Fruit fly (Drosophila melanogaster) whole organism, embryonic: ENCODE data around the gene Rab3-GAP.

Experiments
- Antp ChIP-seq: fragments of 200-800 bp; sonication (Bioruptor generic); optimal IDR thresholded peaks from 3 replicates; lab custom pipeline; 2016; ENCODE audit warnings: missing biosample characterization, missing genetic modification characterization
- Bgb ChIP-seq: fragments of 200-800 bp; sonication (Bioruptor generic); IDR thresholded peaks from 2 replicates; pipeline ENCODE4 v1.3.6; 2022; ENCODE audit warnings: missing biosample characterization, missing genetic modification characterization; ENCODE audit not compliant: partially characterized antibody
- CG1024 ChIP-seq: fragments of 200-800 bp; sonication (Bioruptor generic); IDR thresholded peaks from 2 replicates; pipeline ENCODE4 v1.3.6; 2022; ENCODE audit warnings: missing biosample characterization, missing genetic modification characterization
- CG11085 ChIP-seq: fragments of 200-800 bp; sonication (Bioruptor generic); IDR thresholded peaks from 2 replicates; pipeline ENCODE4 v1.3.6; 2022; ENCODE audit warnings: missing biosample characterization, missing genetic modification characterization
- CG11695 ChIP-seq: fragments of 200-800 bp; sonication (Bioruptor generic); IDR thresholded peaks from 3 replicates; pipeline ENCODE4 v1.3.6; 2022; ENCODE audit warnings: missing biosample characterization, missing genetic modification characterization
- CG12744 ChIP-seq: fragments of 200-800 bp; sonication (Bioruptor generic); optimal IDR thresholded peaks from 2 replicates; lab custom pipeline; 2016; ENCODE audit warnings: missing biosample characterization, missing genetic modification characterization
- CG15479 ChIP-seq: fragments of 200-800 bp; sonication (Bioruptor generic); optimal IDR thresholded peaks from 3 replicates; lab custom pipeline; 2019; ENCODE audit warnings: missing biosample characterization, mild to moderate bottlenecking, missing genetic modification characterization, moderate library complexity
- CG15601 ChIP-seq: fragments of 200-800 bp; sonication (Bioruptor generic); optimal IDR thresholded peaks from 3 replicates; lab custom pipeline; 2019; ENCODE audit warnings: missing biosample characterization, mild to moderate bottlenecking, missing genetic modification characterization, moderate library complexity
- CG17186 ChIP-seq: fragments of 200-800 bp; sonication (Bioruptor generic); optimal IDR thresholded peaks from 3 replicates; lab custom pipeline; 2017; ENCODE audit warnings: missing biosample characterization, missing genetic modification reagents, missing genetic modification characterization
- CG17359 ChIP-seq: fragments of 200-800 bp; sonication (Bioruptor generic); optimal IDR thresholded peaks from 3 replicates; lab custom pipeline; 2018; ENCODE audit warnings: missing biosample characterization, mild to moderate bottlenecking, missing genetic modification characterization, moderate library complexity
- CG18764 ChIP-seq: fragments of 200-800 bp; sonication (Bioruptor generic); optimal IDR thresholded peaks from 3 replicates; lab custom pipeline; 2016; ENCODE audit warnings: missing biosample characterization, missing genetic modification characterization
- CG2116 ChIP-seq: fragments of 200-800 bp; sonication (Bioruptor generic); optimal IDR thresholded peaks from 3 replicates; lab custom pipeline; 2018; ENCODE audit warnings: missing biosample characterization, mild to moderate bottlenecking, missing genetic modification characterization
- CG2202 ChIP-seq: fragments of 200-800 bp; sonication (Bioruptor generic); optimal IDR thresholded peaks from 2 replicates; lab custom pipeline; 2018; ENCODE audit warnings: missing biosample characterization, mild to moderate bottlenecking, missing genetic modification characterization
- CG2678 ChIP-seq: fragments of 200-800 bp; sonication (Bioruptor generic); optimal IDR thresholded peaks from 3 replicates; lab custom pipeline; 2019; ENCODE audit warnings: missing biosample characterization, mild to moderate bottlenecking, missing genetic modification characterization, moderate library complexity
- CG33213 ChIP-seq: fragments of 200-800 bp; sonication (Bioruptor generic); optimal IDR thresholded peaks from 3 replicates; lab custom pipeline; 2016; ENCODE audit warnings: missing biosample characterization, missing genetic modification characterization
- CG3407 ChIP-seq: fragments of 200-800 bp; sonication (Bioruptor generic); optimal IDR thresholded peaks from 2 replicates; lab custom pipeline; 2018; ENCODE audit warnings: missing biosample characterization, mild to moderate bottlenecking, missing genetic modification characterization
- CG3847 ChIP-seq: fragments of 200-800 bp; sonication (Bioruptor generic); IDR thresholded peaks from 2 replicates; pipeline ENCODE4 v1.3.6; 2022; ENCODE audit warnings: missing biosample characterization, missing genetic modification characterization
- CG4730 ChIP-seq: fragments of 200-800 bp; sonication (Bioruptor generic); IDR thresholded peaks from 2 replicates; pipeline ENCODE4 v1.3.6; 2022; ENCODE audit warnings: missing biosample characterization, missing genetic modification characterization
- CG6791 ChIP-seq: fragments of 200-800 bp; sonication (Bioruptor generic); IDR thresholded peaks from 3 replicates; pipeline ENCODE4 v1.3.6; 2022; ENCODE audit warnings: missing biosample characterization, missing genetic modification characterization; ENCODE audit not compliant: partially characterized antibody
- CG7556 ChIP-seq: fragments of 200-800 bp; sonication (Bioruptor generic); optimal IDR thresholded peaks from 2 replicates; lab custom pipeline; 2017; ENCODE audit warnings: missing biosample characterization, mild to moderate bottlenecking, missing genetic modification characterization
- CG7987 ChIP-seq: fragments of 200-800 bp; sonication (Bioruptor generic); optimal IDR thresholded peaks from 2 replicates; lab custom pipeline; 2018; ENCODE audit warnings: missing biosample characterization, mild to moderate bottlenecking, missing genetic modification characterization, moderate library complexity
- CG8478 ChIP-seq: fragments of >200 bp; optimal IDR thresholded peaks from 2 replicates; lab custom pipeline; 2018
- D19A ChIP-seq: fragments of 200-800 bp; optimal IDR thresholded peaks from 3 replicates; lab custom pipeline; 2019; ENCODE audit warnings: missing biosample characterization, mild to moderate bottlenecking, missing genetic modification characterization, moderate library complexity
- Ets97D ChIP-seq: fragments of 200-800 bp; sonication (Bioruptor generic); optimal IDR thresholded peaks from 3 replicates; lab custom pipeline; 2016; ENCODE audit warnings: missing biosample characterization, missing genetic modification characterization
- HmgD ChIP-seq: fragments of 200-800 bp; sonication (Bioruptor generic); optimal IDR thresholded peaks from 3 replicates; lab custom pipeline; 2016; ENCODE audit warnings: missing biosample characterization, missing genetic modification characterization
- Kr ChIP-seq: fragments of 200-800 bp; sonication (Bioruptor generic); optimal IDR thresholded peaks from 2 replicates; lab custom pipeline; 2017; ENCODE audit warnings: missing biosample characterization, mild to moderate bottlenecking, missing genetic modification characterization
- Lpt ChIP-seq: fragments of >200 bp; optimal IDR thresholded peaks from 2 replicates; lab custom pipeline; 2018; ENCODE audit warnings: missing biosample characterization, missing genetic modification characterization
- NFAT ChIP-seq: fragments of 200-800 bp; sonication (Bioruptor generic); IDR thresholded peaks from 2 replicates; pipeline ENCODE4 v1.3.6; 2022; ENCODE audit warnings: missing biosample characterization, missing genetic modification characterization
- NK7.1 ChIP-seq: fragments of 200-800 bp; sonication (Bioruptor generic); optimal IDR thresholded peaks from 3 replicates; lab custom pipeline; 2016; ENCODE audit warnings: missing biosample characterization, missing genetic modification characterization
- Nf-YA ChIP-seq: fragments of 200-800 bp; sonication (Bioruptor generic); IDR thresholded peaks from 2 replicates; pipeline ENCODE4 v1.3.6; 2022; ENCODE audit warnings: missing biosample characterization, missing genetic modification characterization
- Opbp ChIP-seq: fragments of 200-800 bp; sonication (Bioruptor generic); IDR thresholded peaks from 3 replicates; pipeline ENCODE4 v1.3.6; 2022; ENCODE audit warnings: missing biosample characterization, missing genetic modification characterization; ENCODE audit not compliant: partially characterized antibody
- Optix ChIP-seq: fragments of 200-800 bp; sonication (Bioruptor generic); IDR thresholded peaks from 3 replicates; pipeline ENCODE4 v1.3.6; 2022; ENCODE audit warnings: missing biosample characterization, missing genetic modification characterization
- Rx ChIP-seq: fragments of 200-800 bp; sonication (Bioruptor generic); IDR thresholded peaks from 2 replicates; pipeline ENCODE4 v1.3.6; 2022; ENCODE audit warnings: missing biosample characterization, missing genetic modification characterization
- Ssrp ChIP-seq: fragments of 200-800 bp; sonication (Bioruptor generic); optimal IDR thresholded peaks from 2 replicates; lab custom pipeline; 2018; ENCODE audit warnings: missing biosample characterization, mild to moderate bottlenecking, missing genetic modification characterization, moderate library complexity
- Trl ChIP-seq, 3 experiments: fragments of >200 bp in 2 of 3; fragments of 200-800 bp in 1 of 3; sonication (Bioruptor generic) in 1 of 3; optimal IDR thresholded peaks; 2 replicates in 1 of 3; 3 replicates in 2 of 3; lab custom pipeline; 2016 to 2017; ENCODE audit warnings: missing biosample characterization in 1 of 3, missing genetic modification characterization in 1 of 3
- Vsx1 ChIP-seq: fragments of 200-800 bp; sonication (Bioruptor generic); optimal IDR thresholded peaks from 2 replicates; lab custom pipeline; 2017; ENCODE audit warnings: missing biosample characterization, mild to moderate bottlenecking, missing genetic modification characterization, missing genetic modification reagents
- ash1 ChIP-seq: fragments of 200-800 bp; sonication (Bioruptor generic); optimal IDR thresholded peaks from 2 replicates; lab custom pipeline; 2018; ENCODE audit warnings: missing biosample characterization, mild to moderate bottlenecking, missing genetic modification characterization
- bowl ChIP-seq: fragments of 200-800 bp; sonication (Bioruptor generic); IDR thresholded peaks from 2 replicates; pipeline ENCODE4 v1.3.6; 2022; ENCODE audit warnings: missing biosample characterization, missing genetic modification characterization
- chinmo ChIP-seq: fragments of 200-800 bp; sonication (Bioruptor generic); IDR thresholded peaks from 4 replicates; pipeline ENCODE4 v1.3.6; 2022; ENCODE audit warnings: missing biosample characterization, missing genetic modification characterization; ENCODE audit not compliant: partially characterized antibody
- danr ChIP-seq: fragments of 200-800 bp; sonication (Bioruptor generic); IDR thresholded peaks from 2 replicates; pipeline ENCODE4 v1.3.6; 2022; ENCODE audit warnings: missing biosample characterization, missing genetic modification characterization
- esg ChIP-seq: fragments of 200-800 bp; sonication (Bioruptor generic); conservative IDR thresholded peaks from 2 replicates; pipeline ENCODE4 v1.3.6; 2022; ENCODE audit warnings: missing biosample characterization, missing genetic modification characterization
- fd64A ChIP-seq: fragments of 200-800 bp; sonication (Bioruptor generic); optimal IDR thresholded peaks from 3 replicates; lab custom pipeline; 2018; ENCODE audit warnings: missing biosample characterization, mild to moderate bottlenecking, missing genetic modification characterization
- gem ChIP-seq: fragments of 200-800 bp; sonication (Bioruptor generic); optimal IDR thresholded peaks from 2 replicates; lab custom pipeline; 2019; ENCODE audit warnings: missing biosample characterization, mild to moderate bottlenecking, missing genetic modification characterization, moderate library complexity
- hbn ChIP-seq: fragments of 200-800 bp; sonication (Bioruptor generic); IDR thresholded peaks from 2 replicates; pipeline ENCODE4 v1.3.6; 2022; ENCODE audit warnings: missing biosample characterization, missing genetic modification characterization; ENCODE audit not compliant: partially characterized antibody
- inv ChIP-seq: fragments of 200-800 bp; sonication (Bioruptor generic); IDR thresholded peaks from 2 replicates; pipeline ENCODE4 v1.3.6; 2022; ENCODE audit warnings: missing biosample characterization, missing genetic modification characterization; ENCODE audit not compliant: partially characterized antibody
- mld ChIP-seq: fragments of 200-800 bp; sonication (Bioruptor generic); IDR thresholded peaks from 3 replicates; pipeline ENCODE4 v1.3.6; 2022; ENCODE audit warnings: missing biosample characterization, missing genetic modification characterization; ENCODE audit not compliant: partially characterized antibody
- peb ChIP-seq: fragments of 200-800 bp; sonication (Bioruptor generic); IDR thresholded peaks from 2 replicates; pipeline ENCODE4 v1.3.6; 2022; ENCODE audit warnings: missing biosample characterization, missing genetic modification characterization
- ranshi ChIP-seq: fragments of 200-800 bp; sonication (Bioruptor generic); IDR thresholded peaks from 2 replicates; pipeline ENCODE4 v1.3.6; 2022; ENCODE audit warnings: missing biosample characterization, missing genetic modification characterization
- twi ChIP-seq: fragments of 200-800 bp; optimal IDR thresholded peaks from 2 replicates; lab custom pipeline; 2019; ENCODE audit warnings: missing biosample characterization, mild to moderate bottlenecking, missing genetic modification characterization, moderate library complexity
- vfl ChIP-seq: fragments of 200-800 bp; sonication (Bioruptor generic); optimal IDR thresholded peaks from 2 replicates; lab custom pipeline; 2016; ENCODE audit warnings: missing biosample characterization, missing genetic modification characterization

The Rab3-GAP gene

DNA sequence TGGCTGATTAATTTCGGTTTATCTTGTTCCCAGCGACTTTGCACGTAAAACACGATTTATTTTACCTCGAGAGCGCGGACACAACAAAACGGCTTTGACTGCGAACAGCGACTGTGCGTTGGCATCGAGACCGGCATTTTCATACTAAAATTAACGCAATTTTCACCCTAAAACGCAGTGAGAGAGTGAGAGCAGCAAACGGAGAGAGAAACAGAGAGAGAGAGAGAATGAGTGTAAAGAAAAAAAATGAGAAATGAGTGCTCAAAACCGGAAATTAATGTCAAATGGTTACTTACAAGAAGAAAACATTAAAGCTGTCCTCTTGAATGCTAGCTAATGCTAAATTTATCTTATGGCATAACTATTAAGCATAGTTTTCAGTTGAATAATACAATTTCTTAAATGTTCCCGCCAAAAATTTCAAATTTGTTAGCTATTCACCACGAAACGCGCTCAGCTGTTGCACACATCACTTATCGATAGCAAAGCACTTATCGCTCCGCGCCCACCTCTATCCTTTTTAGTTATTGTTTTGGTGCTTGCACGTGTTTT lies 7.1 kb downstream of the Rab3-GAP start, which contains the start of the genes JhI-21, RpL7-like and CG34164 (continued):
- TF ChIP-seq CG2116 (GFP tag; lab: Kevin White, UChicago) (peak; percentile 93), NFAT (GFP tag; lab: Robert Waterston, UW) (no peak), CG1024 (GFP tag; lab: Robert Waterston, UW) (peak; percentile 35; the same call in 1 of the 2 replicates), CG11695 (GFP tag; lab: Robert Waterston, UW) (no peak), CG7556 (no peak), CG2202 (tag; lab: Kevin White, UChicago) (no peak), CG17359 (tag; lab: Kevin White, UChicago) (peak; percentile 18), gem (tag; lab: Kevin White, UChicago) (no peak), Kr (GFP tag; lab: Kevin White, UChicago) (no peak), twi (tag; lab: Kevin White, UChicago) (no peak), Optix (no peak), ash1 (GFP tag; lab: Kevin White, UChicago) (no peak), vfl (GFP tag; lab: Kevin White, UChicago) (no peak), Lpt (GFP tag; lab: Kevin White, UChicago) (no peak), CG15479 (GFP tag; lab: Kevin White, UChicago) (no peak), HmgD (GFP tag; lab: Kevin White, UChicago) (no peak), hbn (GFP tag; lab: Robert Waterston, UW) (no peak; the same call in 1 of the 2 replicates), peb (GFP tag; lab: Robert Waterston, UW) (no peak), Antp (GFP tag; lab: Kevin White, UChicago) (no peak), Ets97D (GFP tag; lab: Kevin White, UChicago) (peak; percentile 77), fd64A (GFP tag; lab: Kevin White, UChicago) (no peak), CG18764 (GFP tag; lab: Kevin White, UChicago) (no peak), Vsx1 (GFP tag; lab: Kevin White, UChicago) (no peak), CG7987 (no peak), esg (GFP tag; lab: Robert Waterston, UW) (no peak), CG3407 (GFP tag; lab: Kevin White, UChicago) (no peak), inv (GFP tag; lab: Robert Waterston, UW) (peak; percentile 30; the same call in 1 of the 2 replicates), Opbp (GFP tag; lab: Robert Waterston, UW) (peak; percentile 64; the same call in 1 of the 3 replicates), D19A (tag; lab: Kevin White, UChicago) (no peak), CG8478 (lab: Kevin White, UChicago) (no peak), CG17186 (GFP tag; lab: Kevin White, UChicago) (no peak), CG12744 (no peak), NK7.1 (GFP tag; lab: Kevin White, UChicago) (no peak), Nf-YA (GFP tag; lab: Robert Waterston, UW) (no peak), CG4730 (GFP tag; lab: Robert Waterston, UW) (no peak), CG2678 (tag; lab: Kevin White, UChicago) (no peak), Rx (GFP tag; lab: Robert Waterston, UW) (no peak), CG3847 (GFP tag; lab: Robert Waterston, UW) (no peak), Ssrp (no peak), mld (no peak), ranshi (no peak), bowl (GFP tag; lab: Robert Waterston, UW) (no peak), CG11085 (GFP tag; lab: Robert Waterston, UW) (no peak), CG6791 (GFP tag; lab: Robert Waterston, UW) (peak; percentile 61), Bgb (peak; percentile 74), CG15601 (no peak), CG33213 (no peak), chinmo (peak; percentile 88; the same call in 2 of the 4 replicates), danr (GFP tag; lab: Robert Waterston, UW) (no peak), Trl (optimal IDR thresholded peaks at IDR 0.05; lab: Kevin White, UChicago) (peak; percentile 96 to 99), Trl (GFP tag; optimal IDR thresholded peaks at IDR 0.05; lab: Kevin White, UChicago) (peak; percentile 62)
